Fruit fly (Drosophila melanogaster): ENCODE measurements around the gene bcn92.

bcn92 gene

DNA sequence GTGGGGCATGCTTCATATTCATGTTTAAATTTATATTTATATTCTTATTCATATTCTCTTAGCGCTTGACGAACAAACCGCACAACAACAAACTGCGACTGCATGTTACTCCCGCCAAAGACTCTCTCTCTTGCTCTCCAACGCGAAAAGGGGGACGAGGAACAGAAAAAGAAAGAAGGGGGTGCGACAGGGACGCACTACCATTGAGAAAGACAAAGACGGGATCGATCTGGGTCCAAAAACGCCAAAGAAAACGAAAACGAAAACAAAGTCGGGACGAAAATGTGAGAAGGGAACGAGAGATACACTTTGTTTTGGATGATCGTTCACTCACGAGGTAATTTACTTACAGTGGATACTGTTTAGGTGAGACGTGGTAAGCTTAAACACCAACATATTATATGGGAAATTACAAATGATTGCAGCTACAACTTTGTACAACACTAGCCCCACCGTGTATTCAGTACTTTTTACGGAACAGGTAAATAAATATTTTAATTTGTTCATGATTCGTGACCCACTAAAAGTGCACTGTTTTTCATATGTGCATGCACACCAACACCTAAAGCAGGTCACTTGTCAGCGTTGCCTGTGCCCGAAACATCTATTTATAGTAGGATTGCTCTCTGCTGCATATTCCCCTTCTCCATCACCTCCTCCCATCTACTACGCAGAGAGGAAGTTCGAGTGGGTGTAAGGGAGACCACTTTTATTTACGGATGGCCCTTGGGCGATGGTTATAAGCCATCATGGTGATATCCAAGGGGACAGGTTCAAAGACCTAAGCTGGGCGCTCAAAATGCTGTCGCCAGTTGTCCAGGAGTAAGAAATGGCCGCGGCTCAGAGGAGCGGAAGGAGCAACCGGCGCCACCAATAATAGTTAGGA is 27.5 kb downstream of the bcn92 start (continued):
- TF ChIP-seq CG4318 (GFP tag; optimal IDR thresholded peaks at IDR 0.05): peak; percentile 34
- TF ChIP-seq ss (GFP tag; optimal IDR thresholded peaks at IDR 0.05): peak; percentile 66 to 73
- peak; percentile 56 for TF ChIP-seq Sox15 (GFP tag; optimal IDR thresholded peaks at IDR 0.05)
- peak; percentile 74 for TF ChIP-seq CG6808 (GFP tag; optimal IDR thresholded peaks at IDR 0.05)
- peak; percentile 73 for TF ChIP-seq lz (GFP tag; optimal IDR thresholded peaks at IDR 0.05)
- TF ChIP-seq CG7368 (GFP tag; optimal IDR thresholded peaks at IDR 0.05): peak; percentile 68
- TF ChIP-seq pdm3 (GFP tag; optimal IDR thresholded peaks at IDR 0.05): peak; percentile 75
- TF ChIP-seq cyc (GFP tag; optimal IDR thresholded peaks at IDR 0.05): peak; percentile 70
- TF ChIP-seq dac (GFP tag; optimal IDR thresholded peaks at IDR 0.05): peak; percentile 33
- TF ChIP-seq achi (GFP tag; optimal IDR thresholded peaks at IDR 0.05): peak; percentile 70
- peak; percentile 73 for TF ChIP-seq acj6 (GFP tag; optimal IDR thresholded peaks at IDR 0.05)
- peak; percentile 57 for TF ChIP-seq Eip93F (GFP tag; optimal IDR thresholded peaks at IDR 0.05)
- TF ChIP-seq Ets21C (GFP tag; optimal IDR thresholded peaks at IDR 0.05): peak; percentile 59
- TF ChIP-seq CG34406 (GFP tag; optimal IDR thresholded peaks at IDR 0.05): peak; percentile 68
- peak; percentile 68 for TF ChIP-seq CG8632 (GFP tag; optimal IDR thresholded peaks at IDR 0.05)
- no peak for TF ChIP-seq fd85E (GFP tag; optimal IDR thresholded peaks at IDR 0.05)
- TF ChIP-seq CG11294 (GFP tag; IDR thresholded peaks at IDR 0.05): peak; percentile 34; the same call in 1 of the 2 replicates
- TF ChIP-seq salr (GFP tag; optimal IDR thresholded peaks at IDR 0.05): peak; percentile 37 to 55
- TF ChIP-seq CG10631 (GFP tag; optimal IDR thresholded peaks at IDR 0.05): peak; percentile 66
- peak; percentile 69; the same call in 2 of the 3 replicates for TF ChIP-seq CG6163 (GFP tag; IDR thresholded peaks at IDR 0.05)
- TF ChIP-seq CG6276 (GFP tag; optimal IDR thresholded peaks at IDR 0.05): no peak
- TF ChIP-seq CG11902 (GFP tag; optimal IDR thresholded peaks at IDR 0.05): peak; percentile 40
- peak; percentile 74 for TF ChIP-seq CG3919 (GFP tag; optimal IDR thresholded peaks at IDR 0.05)
- TF ChIP-seq spab (GFP tag; optimal IDR thresholded peaks at IDR 0.05): peak; percentile 55
- peak; percentile 68 for TF ChIP-seq CG31627 (GFP tag; optimal IDR thresholded peaks at IDR 0.05)
- peak; percentile 22 for TF ChIP-seq CG9139 (GFP tag; optimal IDR thresholded peaks at IDR 0.05)
- TF ChIP-seq Smox (GFP tag; optimal IDR thresholded peaks at IDR 0.05): peak; percentile 70
- peak; percentile 78 for TF ChIP-seq Met (GFP tag; optimal IDR thresholded peaks at IDR 0.05)
- no peak for TF ChIP-seq CG16779 (tag; optimal IDR thresholded peaks at IDR 0.05)
- peak; percentile 68 for TF ChIP-seq CG32006 (GFP tag; optimal IDR thresholded peaks at IDR 0.05)

DNA sequence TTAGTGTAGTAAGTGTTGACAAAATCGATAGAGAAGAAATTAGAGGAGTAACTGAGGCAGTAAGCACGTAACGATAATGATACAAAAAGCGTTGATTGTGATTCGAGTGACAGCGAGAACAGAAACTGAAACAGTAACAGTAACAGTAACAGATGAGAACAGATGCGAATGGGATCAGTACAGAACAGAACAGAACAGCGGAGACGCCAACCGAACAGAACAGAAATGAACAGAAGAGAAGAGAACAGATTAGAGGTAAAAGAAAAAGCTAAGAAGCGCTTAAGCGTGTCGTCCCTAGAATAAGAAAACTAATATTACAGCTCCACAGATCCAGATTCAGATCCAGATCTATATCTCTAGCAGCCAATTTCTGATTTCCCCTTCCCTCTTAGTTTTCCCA is 36.8 kb downstream of the bcn92 start:
- TF ChIP-seq topi (GFP tag; optimal IDR thresholded peaks at IDR 0.05) (no peak), CG8319 (GFP tag; optimal IDR thresholded peaks at IDR 0.05) (no peak), CG8119 (GFP tag; IDR thresholded peaks at IDR 0.05) (no peak), achi (GFP tag; optimal IDR thresholded peaks at IDR 0.05) (no peak), esn (GFP tag; optimal IDR thresholded peaks at IDR 0.05) (no peak), Hr39 (GFP tag; optimal IDR thresholded peaks at IDR 0.05) (no peak), Met (GFP tag; optimal IDR thresholded peaks at IDR 0.05) (no peak), fd85E (GFP tag; optimal IDR thresholded peaks at IDR 0.05) (no peak), Hr38 (GFP tag; optimal IDR thresholded peaks at IDR 0.05) (no peak), CG6276 (GFP tag; optimal IDR thresholded peaks at IDR 0.05) (no peak), dac (GFP tag; optimal IDR thresholded peaks at IDR 0.05) (no peak), CG9139 (GFP tag; optimal IDR thresholded peaks at IDR 0.05) (no peak), CG11294 (GFP tag; IDR thresholded peaks at IDR 0.05) (no peak), Ets21C (GFP tag; optimal IDR thresholded peaks at IDR 0.05) (no peak)

dm6 chrX:2108639-2109038 is 40.8 kb downstream of the bcn92 start:
- TF ChIP-seq CG3919 (GFP tag; optimal IDR thresholded peaks at IDR 0.05): no peak
- peak; percentile 47 for TF ChIP-seq Eip78C (GFP tag)
- peak; percentile 9 for TF ChIP-seq topi (GFP tag; optimal IDR thresholded peaks at IDR 0.05)
- no peak for TF ChIP-seq Hr4 (GFP tag; optimal IDR thresholded peaks at IDR 0.05)
- TF ChIP-seq acj6 (GFP tag; optimal IDR thresholded peaks at IDR 0.05): peak; percentile 14
- TF ChIP-seq svp (GFP tag): peak; percentile 30
- no peak for TF ChIP-seq OdsH (GFP tag; optimal IDR thresholded peaks at IDR 0.05)
- peak; percentile 45 for TF ChIP-seq Gug (GFP tag; IDR thresholded peaks at IDR 0.05)
- TF ChIP-seq eg (GFP tag; IDR thresholded peaks at IDR 0.05): peak; percentile 64; the same call in 2 of the 3 replicates
- peak; percentile 75 for TF ChIP-seq CG6163 (GFP tag; IDR thresholded peaks at IDR 0.05)
- TF ChIP-seq CG15336 (GFP tag; IDR thresholded peaks at IDR 0.05): peak; percentile 71
- peak; percentile 74 for TF ChIP-seq CG11294 (GFP tag; IDR thresholded peaks at IDR 0.05)
- peak; percentile 9 for TF ChIP-seq cyc (GFP tag; optimal IDR thresholded peaks at IDR 0.05)

Measured in whole organism, prepupa.